Worm (Caenorhabditis elegans) whole organism, L1 larva: ENCODE data around the gene ttr-22.
A peak's percentile ranks its signal among the peaks of the same experiment; 100 is the strongest.

Experiments
- aha-1 ChIP-seq: fragments of 150-350 bp; optimal IDR thresholded peaks from 2 replicates; lab custom pipeline; 2014; ENCODE audit warnings: missing biosample characterization, missing genetic modification characterization
- aly-2 ChIP-seq: fragments of 150-350 bp; optimal IDR thresholded peaks from 2 replicates; lab custom pipeline; 2014; ENCODE audit warnings: missing biosample characterization, missing genetic modification characterization
- ama-1 ChIP-seq: fragments of 150-350 bp; optimal IDR thresholded peaks from 2 replicates; lab custom pipeline; 2014
- ceh-90 ChIP-seq: sonication (generic microtip); optimal IDR thresholded peaks from 2 replicates; lab custom pipeline; 2016; ENCODE audit warnings: missing genetic modification characterization, missing compliant biosample characterization
- ces-1 ChIP-seq: fragments of 150-350 bp; optimal IDR thresholded peaks from 2 replicates; lab custom pipeline; 2014; ENCODE audit warnings: missing biosample characterization, missing genetic modification reagents, missing genetic modification characterization
- dsc-1 ChIP-seq: sonication (generic microtip); optimal IDR thresholded peaks from 2 replicates; lab custom pipeline; 2016; ENCODE audit warnings: mild to moderate bottlenecking, missing genetic modification characterization, missing compliant biosample characterization
- elt-3 ChIP-seq, 6 experiments: fragments of 150-350 bp in 1 of 6; sonication (generic microtip); optimal IDR thresholded peaks; 2 replicates each; lab custom pipeline; 2017 to 2018; ENCODE audit warnings: missing biosample characterization in 6 of 6, missing genetic modification characterization in 6 of 6, inconsistent platforms in 1 of 6
- fos-1 ChIP-seq: fragments of 150-350 bp; optimal IDR thresholded peaks from 2 replicates; lab custom pipeline; 2014; ENCODE audit warnings: missing biosample characterization, missing genetic modification characterization
- lsy-2 ChIP-seq, 2 experiments: fragments of 150-350 bp; optimal IDR thresholded peaks; 2 replicates each; lab custom pipeline; 2014; ENCODE audit warnings: missing biosample characterization in 2 of 2, missing genetic modification characterization in 2 of 2
- mdl-1 ChIP-seq, 2 experiments: fragments of 150-350 bp; optimal IDR thresholded peaks; 2 replicates each; lab custom pipeline; 2014 to 2017; ENCODE audit warnings: missing biosample characterization in 2 of 2, missing genetic modification characterization in 2 of 2, inconsistent platforms in 1 of 2
- mep-1 ChIP-seq: fragments of 150-350 bp; optimal IDR thresholded peaks from 2 replicates; lab custom pipeline; 2014; ENCODE audit warnings: missing biosample characterization, missing genetic modification characterization
- nhr-11 ChIP-seq: fragments of 150-350 bp; optimal IDR thresholded peaks from 2 replicates; lab custom pipeline; 2014; ENCODE audit warnings: missing biosample characterization, missing genetic modification characterization
- skn-1 ChIP-seq: fragments of 150-350 bp; optimal IDR thresholded peaks from 2 replicates; lab custom pipeline; 2014; ENCODE audit warnings: missing biosample characterization, missing genetic modification characterization

DNA sequence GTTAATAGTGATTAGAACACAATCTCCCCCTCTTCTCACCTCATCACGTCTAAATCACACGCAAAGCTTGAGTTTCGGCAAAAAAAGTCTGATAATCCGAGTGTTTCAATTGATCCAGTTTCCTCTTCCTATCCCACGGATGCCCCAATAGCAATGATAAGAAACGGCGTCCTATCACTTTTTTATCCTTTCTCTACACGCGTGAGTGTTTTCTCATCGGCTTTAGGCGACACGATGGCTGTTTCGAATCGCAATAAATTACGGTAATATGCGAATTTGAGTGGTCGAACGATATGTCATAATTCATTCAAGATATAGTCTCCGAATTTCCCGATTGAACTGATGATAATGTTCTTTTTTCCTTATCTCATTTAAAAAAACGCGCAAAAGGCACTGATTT is 41.8 kb upstream of the ttr-22 start:
- TF ChIP-seq elt-3 (tag; optimal IDR thresholded peaks at IDR 0.05; lab: Kevin White, UChicago) = peak in 1 of 6 experiments; percentile 92
- no peak for TF ChIP-seq aly-2 (tag; lab: Kevin White, UChicago)
- no peak for TF ChIP-seq fos-1 (tag; lab: Kevin White, UChicago)
- no peak for TF ChIP-seq ces-1 (GFP tag; lab: Kevin White, UChicago)
- TF ChIP-seq nhr-11 (tag; lab: Kevin White, UChicago) = no peak
- TF ChIP-seq dsc-1 = no peak
- no peak for TF ChIP-seq lsy-2 (tag; optimal IDR thresholded peaks at IDR 0.05; lab: Kevin White, UChicago)
- no peak for TF ChIP-seq ama-1 (lab: Kevin White, UChicago)
- TF ChIP-seq skn-1 (tag; lab: Kevin White, UChicago) = no peak
- no peak for TF ChIP-seq mdl-1 (tag; optimal IDR thresholded peaks at IDR 0.05; lab: Kevin White, UChicago)
- no peak for TF ChIP-seq mep-1
- no peak for TF ChIP-seq aha-1
- no peak for TF ChIP-seq ceh-90 (tag; lab: Kevin White, UChicago)
